Fruit fly (Drosophila melanogaster) whole organism, embryonic: ENCODE data around the gene CG31816.

Source experiments
- CG10979 ChIP-seq: fragments of 200-800 bp; sonication (Bioruptor generic); optimal IDR thresholded peaks from 2 replicates; lab custom pipeline; 2018; ENCODE audit warnings: missing biosample characterization, mild to moderate bottlenecking, missing genetic modification characterization, moderate library complexity
- CG17802 ChIP-seq: fragments of 200-800 bp; sonication (Bioruptor generic); optimal IDR thresholded peaks from 2 replicates; lab custom pipeline; 2018; ENCODE audit warnings: missing biosample characterization, mild to moderate bottlenecking, missing genetic modification characterization, moderate library complexity
- CG30020 ChIP-seq: fragments of 200-800 bp; optimal IDR thresholded peaks from 2 replicates; lab custom pipeline; 2019; ENCODE audit warnings: missing biosample characterization, mild to moderate bottlenecking, missing genetic modification characterization, moderate library complexity
- CG33557 ChIP-seq: fragments of 200-800 bp; sonication (Bioruptor generic); optimal IDR thresholded peaks from 2 replicates; lab custom pipeline; 2019; ENCODE audit warnings: missing biosample characterization, mild to moderate bottlenecking, missing genetic modification characterization, moderate library complexity
- CG4707 ChIP-seq: fragments of 200-800 bp; sonication (Bioruptor generic); optimal IDR thresholded peaks from 2 replicates; lab custom pipeline; 2018; ENCODE audit warnings: missing biosample characterization, mild to moderate bottlenecking, missing genetic modification characterization, moderate library complexity
- CG7928 ChIP-seq: fragments of 200-800 bp; sonication (Bioruptor generic); optimal IDR thresholded peaks from 2 replicates; lab custom pipeline; 2017; ENCODE audit warnings: missing biosample characterization, mild to moderate bottlenecking, missing genetic modification characterization
- Fer3 ChIP-seq: fragments of 200-800 bp; sonication (Bioruptor generic); optimal IDR thresholded peaks from 2 replicates; lab custom pipeline; 2018; ENCODE audit warnings: missing biosample characterization, mild to moderate bottlenecking, missing genetic modification characterization, moderate library complexity
- Hey ChIP-seq: fragments of 200-800 bp; sonication (Bioruptor generic); optimal IDR thresholded peaks from 3 replicates; lab custom pipeline; 2018; ENCODE audit warnings: missing biosample characterization, mild to moderate bottlenecking, missing genetic modification characterization
- Hmx ChIP-seq: fragments of 200-800 bp; sonication (Bioruptor generic); optimal IDR thresholded peaks from 2 replicates; lab custom pipeline; 2016; ENCODE audit warnings: missing biosample characterization, missing genetic modification characterization
- dm ChIP-seq: fragments of 200-800 bp; sonication (Bioruptor generic); optimal IDR thresholded peaks from 3 replicates; lab custom pipeline; 2016; ENCODE audit warnings: missing biosample characterization, missing genetic modification characterization
- lbe ChIP-seq: fragments of 200-800 bp; sonication (Bioruptor generic); optimal IDR thresholded peaks from 2 replicates; lab custom pipeline; 2016; ENCODE audit warnings: missing biosample characterization, mild to moderate bottlenecking, missing genetic modification characterization
- lov ChIP-seq, 2 experiments: fragments of 200-800 bp in 1 of 2; fragments of >200 bp in 1 of 2; sonication (Bioruptor generic) in 1 of 2; IDR thresholded peaks in 1 of 2; optimal IDR thresholded peaks in 1 of 2; 2 replicates in 1 of 2; 3 replicates in 1 of 2; pipeline versions ENCODE4 v1.3.6 to Lab custom; 2017 to 2022; ENCODE audit warnings: missing biosample characterization in 1 of 2, missing genetic modification characterization in 1 of 2
- tin ChIP-seq: fragments of 200-800 bp; sonication (Bioruptor generic); optimal IDR thresholded peaks from 3 replicates; lab custom pipeline; 2016; ENCODE audit warnings: missing biosample characterization, missing genetic modification characterization
- trh ChIP-seq: fragments of 200-800 bp; sonication (Bioruptor generic); optimal IDR thresholded peaks from 2 replicates; lab custom pipeline; 2016; ENCODE audit warnings: missing biosample characterization, missing genetic modification characterization

DNA sequence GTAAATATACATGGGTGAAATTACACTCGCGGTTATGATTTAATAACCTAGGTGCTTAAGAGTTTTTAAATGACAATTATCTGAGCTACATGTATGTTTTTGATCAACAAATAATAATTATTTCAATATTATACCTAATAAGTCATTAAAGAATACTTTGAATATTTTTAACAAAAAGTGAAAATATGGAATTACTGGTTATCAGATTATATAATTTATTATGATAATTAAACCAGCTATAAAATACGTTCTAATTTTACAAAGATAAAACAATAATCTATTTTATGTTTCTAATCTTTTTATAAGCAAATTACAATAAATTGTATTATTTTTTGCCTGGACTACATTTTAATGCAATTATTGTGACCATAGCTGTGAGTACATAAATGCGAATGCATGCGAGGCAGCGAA lies 5.3 kb upstream of the CG31816 start:
- TF ChIP-seq CG4707 (GFP tag; lab: Kevin White, UChicago) (no peak), Fer3 (no peak), trh (GFP tag; lab: Kevin White, UChicago) (no peak), lbe (GFP tag; lab: Kevin White, UChicago) (no peak), CG30020 (tag; lab: Kevin White, UChicago) (no peak), Hmx (no peak), CG17802 (tag; lab: Kevin White, UChicago) (no peak), Hey (tag; lab: Kevin White, UChicago) (no peak), CG33557 (GFP tag; lab: Kevin White, UChicago) (no peak), dm (GFP tag; lab: Kevin White, UChicago) (no peak), lov (optimal IDR thresholded peaks at IDR 0.05; lab: Kevin White, UChicago) (no peak), lov (GFP tag; IDR thresholded peaks at IDR 0.05; lab: Robert Waterston, UW) (no peak), tin (no peak), CG10979 (tag; lab: Kevin White, UChicago) (no peak), CG7928 (GFP tag; lab: Kevin White, UChicago) (no peak)
